Worm (Caenorhabditis elegans) whole organism, young adult: ENCODE results near the gene ceh-10.

Source experiments
- B0261.1 ChIP-seq: sonication (generic microtip); optimal IDR thresholded peaks from 2 replicates; lab custom pipeline; 2016; ENCODE audit warnings: mild to moderate bottlenecking, missing genetic modification characterization, moderate library complexity, missing compliant biosample characterization
- C17E4.6 ChIP-seq: fragments of 200-800 bp; sonication (Bioruptor generic); IDR thresholded peaks from 2 replicates; pipeline ENCODE4 v1.3.6; 2022; ENCODE audit warnings: missing genetic modification reagents, missing genetic modification characterization, missing compliant biosample characterization
- D2030.7 ChIP-seq: fragments of 200-800 bp; sonication (Bioruptor generic); IDR thresholded peaks from 2 replicates; pipeline ENCODE4 v1.3.6; 2022; ENCODE audit warnings: missing genetic modification reagents, missing genetic modification characterization, missing compliant biosample characterization
- F52B5.7 ChIP-seq: sonication (generic microtip); optimal IDR thresholded peaks from 2 replicates; lab custom pipeline; 2016; ENCODE audit warnings: mild to moderate bottlenecking, missing genetic modification characterization, missing compliant biosample characterization
- F57A8.1 ChIP-seq: fragments of 200-800 bp; sonication (Bioruptor generic); optimal IDR thresholded peaks from 2 replicates; lab custom pipeline; 2018; ENCODE audit warnings: mild to moderate bottlenecking, missing genetic modification characterization, moderate library complexity, missing compliant biosample characterization
- T26A5.8 ChIP-seq: sonication (generic microtip); optimal IDR thresholded peaks from 2 replicates; lab custom pipeline; 2016; ENCODE audit warnings: missing genetic modification characterization, missing compliant biosample characterization
- Y53G8AR.9 ChIP-seq: fragments of 200-800 bp; sonication (Bioruptor generic); conservative IDR thresholded peaks from 2 replicates; pipeline ENCODE4 v1.3.6; 2022; ENCODE audit warnings: missing genetic modification reagents, missing genetic modification characterization, missing compliant biosample characterization
- Y67H2A.10 ChIP-seq: fragments of 200-800 bp; sonication (Bioruptor generic); conservative IDR thresholded peaks from 2 replicates; pipeline ENCODE4 v1.3.6; 2022; ENCODE audit warnings: missing genetic modification reagents, missing genetic modification characterization, missing compliant biosample characterization
- ama-1 ChIP-seq, 3 experiments: fragments of 150-350 bp in 1 of 3; sonication (generic microtip) in 2 of 3; optimal IDR thresholded peaks; 2 replicates each; lab custom pipeline; 2014 to 2018; ENCODE audit warnings: missing biosample characterization in 2 of 3, missing genetic modification characterization in 2 of 3, missing genetic modification reagents in 2 of 3
- aptf-2 ChIP-seq: fragments of 200-800 bp; sonication (Bioruptor generic); conservative IDR thresholded peaks from 2 replicates; pipeline ENCODE4 v1.3.6; 2022; ENCODE audit warnings: missing genetic modification reagents, missing genetic modification characterization, missing compliant biosample characterization
- attf-3 ChIP-seq: fragments of 200-800 bp; sonication (Bioruptor generic); conservative IDR thresholded peaks from 2 replicates; pipeline ENCODE4 v1.3.6; 2022; ENCODE audit warnings: missing genetic modification reagents, missing genetic modification characterization, missing compliant biosample characterization
- attf-5 ChIP-seq: fragments of 200-800 bp; sonication (Bioruptor generic); optimal IDR thresholded peaks from 2 replicates; lab custom pipeline; 2018; ENCODE audit warnings: mild to moderate bottlenecking, missing genetic modification characterization, missing compliant biosample characterization
- attf-6 ChIP-seq: fragments of 200-800 bp; sonication (Bioruptor generic); IDR thresholded peaks from 2 replicates; pipeline ENCODE4 v1.3.6; 2022; ENCODE audit warnings: missing genetic modification reagents, missing genetic modification characterization, missing compliant biosample characterization
- bed-1 ChIP-seq: fragments of 200-800 bp; sonication (Bioruptor generic); IDR thresholded peaks from 2 replicates; pipeline ENCODE4 v1.3.6; 2022; ENCODE audit warnings: missing genetic modification reagents, missing genetic modification characterization, missing compliant biosample characterization
- bed-2 ChIP-seq: fragments of 200-800 bp; sonication (Bioruptor generic); IDR thresholded peaks from 2 replicates; pipeline ENCODE4 v1.3.6; 2022; ENCODE audit warnings: missing genetic modification reagents, missing genetic modification characterization, missing compliant biosample characterization
- ceh-100 ChIP-seq: fragments of 200-800 bp; sonication (Bioruptor generic); IDR thresholded peaks from 2 replicates; pipeline ENCODE4 v1.3.6; 2022; ENCODE audit warnings: missing genetic modification reagents, missing genetic modification characterization, missing compliant biosample characterization
- ceh-27 ChIP-seq: fragments of 200-800 bp; sonication (Bioruptor generic); optimal IDR thresholded peaks from 2 replicates; lab custom pipeline; 2018; ENCODE audit warnings: mild to moderate bottlenecking, missing genetic modification characterization, moderate library complexity, missing compliant biosample characterization
- chd-7 ChIP-seq: sonication (generic microtip); optimal IDR thresholded peaks from 2 replicates; lab custom pipeline; 2016; ENCODE audit warnings: mild to moderate bottlenecking, missing genetic modification characterization, moderate library complexity, missing compliant biosample characterization
- dox-1 ChIP-seq: fragments of 200-800 bp; sonication (Bioruptor generic); IDR thresholded peaks from 2 replicates; pipeline ENCODE4 v1.3.6; 2022; ENCODE audit warnings: missing genetic modification reagents, missing genetic modification characterization, missing compliant biosample characterization
- dpff-1 ChIP-seq: sonication (generic microtip); optimal IDR thresholded peaks from 2 replicates; lab custom pipeline; 2017; ENCODE audit warnings: mild to moderate bottlenecking, missing genetic modification characterization, missing compliant biosample characterization
- egl-18 ChIP-seq: fragments of 200-800 bp; sonication (Bioruptor generic); IDR thresholded peaks from 2 replicates; pipeline ENCODE4 v1.3.6; 2022; ENCODE audit warnings: missing genetic modification reagents, missing genetic modification characterization, missing compliant biosample characterization
- egrh-3 ChIP-seq: fragments of 200-800 bp; sonication (Bioruptor generic); IDR thresholded peaks from 2 replicates; pipeline ENCODE4 v1.3.6; 2022; ENCODE audit warnings: missing genetic modification reagents, missing genetic modification characterization, missing compliant biosample characterization
- ekl-4 ChIP-seq: fragments of 200-800 bp; sonication (Bioruptor generic); IDR thresholded peaks from 2 replicates; pipeline ENCODE4 v1.3.6; 2022; ENCODE audit warnings: missing genetic modification reagents, missing genetic modification characterization, missing compliant biosample characterization
- ets-4 ChIP-seq: fragments of 200-800 bp; sonication (Bioruptor generic); optimal IDR thresholded peaks from 2 replicates; lab custom pipeline; 2018; ENCODE audit warnings: mild to moderate bottlenecking, missing genetic modification characterization, missing compliant biosample characterization
- gei-17 ChIP-seq: fragments of 200-800 bp; sonication (Bioruptor generic); optimal IDR thresholded peaks from 2 replicates; lab custom pipeline; 2018; ENCODE audit warnings: mild to moderate bottlenecking, missing genetic modification characterization, missing compliant biosample characterization
- hmg-1.2 ChIP-seq: fragments of 200-800 bp; sonication (Bioruptor generic); IDR thresholded peaks from 2 replicates; pipeline ENCODE4 v1.3.6; 2022; ENCODE audit warnings: missing genetic modification reagents, missing genetic modification characterization, missing compliant biosample characterization
- hmg-20 ChIP-seq: fragments of 200-800 bp; sonication (Bioruptor generic); IDR thresholded peaks from 2 replicates; pipeline ENCODE4 v1.3.6; 2022; ENCODE audit warnings: missing genetic modification reagents, missing genetic modification characterization, missing compliant biosample characterization
- lin-40 ChIP-seq: sonication (generic microtip); optimal IDR thresholded peaks from 2 replicates; lab custom pipeline; 2016; ENCODE audit warnings: missing genetic modification characterization, mild to moderate bottlenecking, missing compliant biosample characterization, missing genotype, missing genetic modification reagents
- lin-54 ChIP-seq: fragments of 200-800 bp; sonication (Bioruptor generic); optimal IDR thresholded peaks from 2 replicates; lab custom pipeline; 2018; ENCODE audit warnings: mild to moderate bottlenecking, missing genetic modification characterization, missing compliant biosample characterization
- lsl-1 ChIP-seq: fragments of 200-800 bp; sonication (Bioruptor generic); optimal IDR thresholded peaks from 2 replicates; lab custom pipeline; 2018; ENCODE audit warnings: mild to moderate bottlenecking, missing genetic modification characterization, moderate library complexity, missing compliant biosample characterization
- madf-10 ChIP-seq: sonication (generic microtip); optimal IDR thresholded peaks from 2 replicates; lab custom pipeline; 2016; ENCODE audit warnings: mild to moderate bottlenecking, missing genetic modification characterization, missing compliant biosample characterization
- madf-8 ChIP-seq: fragments of 200-800 bp; sonication (Bioruptor generic); conservative IDR thresholded peaks from 2 replicates; pipeline ENCODE4 v1.3.6; 2022; ENCODE audit warnings: missing genetic modification reagents, missing genetic modification characterization, missing compliant biosample characterization
- nfya-1 ChIP-seq: sonication (generic microtip); optimal IDR thresholded peaks from 2 replicates; lab custom pipeline; 2017; ENCODE audit warnings: antibody characterized with exemption, missing compliant biosample characterization, missing genetic modification characterization, borderline replicate concordance; ENCODE audit not compliant: insufficient read depth
- nhr-27 ChIP-seq: fragments of 200-800 bp; sonication (Bioruptor generic); optimal IDR thresholded peaks from 2 replicates; lab custom pipeline; 2018; ENCODE audit warnings: mild to moderate bottlenecking, missing genetic modification characterization, moderate library complexity, missing compliant biosample characterization
- rcor-1 ChIP-seq: fragments of 200-800 bp; sonication (Bioruptor generic); IDR thresholded peaks from 2 replicates; pipeline ENCODE4 v1.3.6; 2022; ENCODE audit warnings: missing genetic modification reagents, missing genetic modification characterization, missing compliant biosample characterization
- rec-8 ChIP-seq, 2 experiments: sonication (generic microtip); optimal IDR thresholded peaks; 2 replicates each; lab custom pipeline; 2016; ENCODE audit warnings: mild to moderate bottlenecking in 2 of 2, missing genetic modification characterization in 2 of 2, missing genetic modification reagents in 2 of 2, missing genotype in 2 of 2, missing biosample characterization in 1 of 2, missing compliant biosample characterization in 1 of 2, moderate library complexity in 1 of 2
- repo-1 ChIP-seq: sonication (generic microtip); optimal IDR thresholded peaks from 2 replicates; lab custom pipeline; 2017; ENCODE audit warnings: mild to moderate bottlenecking, missing genetic modification characterization, missing compliant biosample characterization
- sdz-38 ChIP-seq: sonication (generic microtip); optimal IDR thresholded peaks from 2 replicates; lab custom pipeline; 2016; ENCODE audit warnings: missing genotype, missing genetic modification characterization, missing compliant biosample characterization
- snpc-1.3 ChIP-seq: sonication (generic microtip); optimal IDR thresholded peaks from 2 replicates; lab custom pipeline; 2017; ENCODE audit warnings: missing genetic modification characterization, mild to moderate bottlenecking, missing compliant biosample characterization, antibody characterized with exemption, moderate library complexity, missing genotype, missing genetic modification reagents; ENCODE audit not compliant: insufficient read depth
- snpc-4 ChIP-seq, 5 experiments: fragments of 150-350 bp in 1 of 5; sonication (generic microtip) in 4 of 5; optimal IDR thresholded peaks; 2 replicates each; lab custom pipeline; 2014 to 2018; ENCODE audit warnings: missing genetic modification characterization in 5 of 5, missing biosample characterization in 3 of 5, antibody characterized with exemption in 2 of 5, mild to moderate bottlenecking in 2 of 5, missing compliant biosample characterization in 2 of 5, missing genotype in 2 of 5, moderate library complexity in 2 of 5, missing genetic modification reagents in 1 of 5
- somi-1 ChIP-seq: fragments of 200-800 bp; sonication (Bioruptor generic); optimal IDR thresholded peaks from 2 replicates; lab custom pipeline; 2018; ENCODE audit warnings: mild to moderate bottlenecking, missing genetic modification characterization, missing compliant biosample characterization
- tlf-1 ChIP-seq: fragments of 200-800 bp; sonication (Bioruptor generic); optimal IDR thresholded peaks from 2 replicates; lab custom pipeline; 2018; ENCODE audit warnings: mild to moderate bottlenecking, missing genetic modification characterization, missing compliant biosample characterization
- unc-130 ChIP-seq: sonication (generic microtip); optimal IDR thresholded peaks from 2 replicates; lab custom pipeline; 2016; ENCODE audit warnings: missing genetic modification reagents, missing genetic modification characterization, missing compliant biosample characterization
- unc-62 ChIP-seq: fragments of 150-350 bp; optimal IDR thresholded peaks from 2 replicates; lab custom pipeline; 2014; ENCODE audit warnings: missing biosample characterization, missing genetic modification reagents, missing genetic modification characterization
- xnd-1 ChIP-seq: sonication (generic microtip); optimal IDR thresholded peaks from 2 replicates; lab custom pipeline; 2016; ENCODE audit warnings: missing genotype, missing genetic modification reagents, missing genetic modification characterization, missing compliant biosample characterization
- zim-3 ChIP-seq: sonication (generic microtip); optimal IDR thresholded peaks from 2 replicates; lab custom pipeline; 2017; ENCODE audit warnings: mild to moderate bottlenecking, missing genetic modification characterization, moderate library complexity, missing compliant biosample characterization
- ztf-26 ChIP-seq: sonication (generic microtip); optimal IDR thresholded peaks from 2 replicates; lab custom pipeline; 2017; ENCODE audit warnings: missing genetic modification characterization, missing compliant biosample characterization

The ceh-10 gene

DNA sequence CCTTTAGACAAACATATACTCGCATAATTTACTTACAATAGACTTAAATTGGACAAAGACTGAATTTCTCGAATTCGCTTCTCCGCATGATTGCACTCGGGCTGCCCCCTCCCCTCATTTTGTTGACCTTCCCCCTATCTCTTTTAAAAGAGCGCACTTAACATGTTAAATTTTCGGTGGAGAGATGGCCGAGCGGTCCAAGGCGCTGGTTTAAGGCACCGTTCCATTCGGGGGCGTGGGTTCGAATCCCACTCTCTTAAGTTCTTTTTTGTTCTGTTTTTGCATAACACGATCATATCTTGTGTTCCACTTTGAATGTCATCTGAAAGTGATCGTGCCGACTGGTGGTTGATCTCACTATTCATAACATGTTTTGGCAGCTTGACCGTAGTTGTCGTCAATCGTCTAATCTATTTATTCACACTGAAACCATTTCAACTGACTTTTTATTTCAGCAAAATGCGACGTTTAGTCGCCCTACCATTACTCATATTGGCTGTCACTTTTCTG, 29.1 kb upstream of the ceh-10 start, which contains the start of gene cutl-23 (continued):
- TF ChIP-seq ets-4 (GFP tag; lab: Kevin White, UChicago) (no peak), somi-1 (GFP tag; lab: Kevin White, UChicago) (no peak), nfya-1 (tag; lab: Kevin White, UChicago) (no peak), F52B5.7 (tag; lab: Kevin White, UChicago) (no peak), ama-1 (optimal IDR thresholded peaks at IDR 0.05; lab: Kevin White, UChicago) (no peak), ama-1 (GFP tag; optimal IDR thresholded peaks at IDR 0.05; lab: Kevin White, UChicago) (peak; percentile 61 to 74), chd-7 (no peak), unc-62 (GFP tag; lab: Kevin White, UChicago) (no peak), nhr-27 (tag; lab: Kevin White, UChicago) (no peak), attf-6 (no peak), gei-17 (GFP tag; lab: Kevin White, UChicago) (no peak), aptf-2 (GFP tag; lab: Robert Waterston, UW) (no peak), lin-40 (tag; lab: Kevin White, UChicago) (no peak), unc-130 (GFP tag; lab: Kevin White, UChicago) (peak; percentile 34), snpc-1.3 (tag; lab: Kevin White, UChicago) (peak; percentile 73), rec-8 (tag; optimal IDR thresholded peaks at IDR 0.05; lab: Kevin White, UChicago) (peak; percentile 55 to 71), C17E4.6 (no peak), attf-3 (GFP tag; lab: Robert Waterston, UW) (0 out of 2 replicates have a peak, but pooled peaks have one; percentile 41), ceh-27 (GFP tag; lab: Kevin White, UChicago) (peak; percentile 13), madf-8 (GFP tag; lab: Robert Waterston, UW) (no peak), bed-2 (GFP tag; lab: Robert Waterston, UW) (no peak), xnd-1 (tag; lab: Kevin White, UChicago) (no peak), hmg-20 (no peak), ztf-26 (tag; lab: Kevin White, UChicago) (peak; percentile 35), F57A8.1 (GFP tag; lab: Kevin White, UChicago) (no peak), lin-54 (peak; percentile 53), bed-1 (GFP tag; lab: Robert Waterston, UW) (no peak), dox-1 (GFP tag; lab: Robert Waterston, UW) (peak; percentile 64; the same call in 1 of the 2 replicates), egl-18 (GFP tag; lab: Robert Waterston, UW) (no peak), lsl-1 (GFP tag; lab: Kevin White, UChicago) (peak; percentile 15), D2030.7 (GFP tag; lab: Robert Waterston, UW) (peak; percentile 44; the same call in 1 of the 2 replicates), sdz-38 (tag; lab: Kevin White, UChicago) (no peak), tlf-1 (GFP tag; lab: Kevin White, UChicago) (no peak), B0261.1 (tag; lab: Kevin White, UChicago) (peak; percentile 87), snpc-4 (GFP tag; optimal IDR thresholded peaks at IDR 0.05; lab: Kevin White, UChicago) (no peak), snpc-4 (tag; optimal IDR thresholded peaks at IDR 0.05; lab: Kevin White, UChicago) (peak in 2 of 4 experiments; percentile 16 to 37), rcor-1 (GFP tag; lab: Robert Waterston, UW) (no peak), zim-3 (tag; lab: Kevin White, UChicago) (peak; percentile 26), Y67H2A.10 (GFP tag; lab: Robert Waterston, UW) (no peak), Y53G8AR.9 (GFP tag; lab: Robert Waterston, UW) (no peak), repo-1 (tag; lab: Kevin White, UChicago) (no peak), attf-5 (GFP tag; lab: Kevin White, UChicago) (peak; percentile 44), madf-10 (tag; lab: Kevin White, UChicago) (peak; percentile 50), hmg-1.2 (GFP tag; lab: Robert Waterston, UW) (peak; percentile 67), dpff-1 (tag; lab: Kevin White, UChicago) (no peak), ceh-100 (GFP tag; lab: Robert Waterston, UW) (no peak), egrh-3 (GFP tag; lab: Robert Waterston, UW) (peak; percentile 47; the same call in 1 of the 2 replicates), ekl-4 (GFP tag; lab: Robert Waterston, UW) (peak; percentile 66; the same call in 1 of the 2 replicates), T26A5.8 (tag; lab: Kevin White, UChicago) (no peak)
